Fruit fly (Drosophila melanogaster) whole organism, embryonic: ENCODE measurements around the gene BNIP3.
A peak's percentile ranks its signal among the peaks of the same experiment; 100 is the strongest.

Source experiments
- ATbp ChIP-seq: fragments of 200-800 bp; sonication (Bioruptor generic); optimal IDR thresholded peaks from 2 replicates; lab custom pipeline; 2017; ENCODE audit warnings: missing biosample characterization, mild to moderate bottlenecking, missing genetic modification characterization, missing genetic modification reagents
- Awh ChIP-seq: fragments of 200-800 bp; sonication (Bioruptor generic); IDR thresholded peaks from 2 replicates; pipeline ENCODE4, ENCODE4 v1.3.6; 2022; ENCODE audit warnings: missing biosample characterization, missing genetic modification characterization
- Blimp-1 ChIP-seq: fragments of 200-800 bp; sonication (Bioruptor generic); optimal IDR thresholded peaks from 3 replicates; lab custom pipeline; 2018; ENCODE audit warnings: missing biosample characterization, missing genetic modification characterization, mild to moderate bottlenecking, moderate library complexity, missing genetic modification reagents
- CG10979 ChIP-seq: fragments of 200-800 bp; sonication (Bioruptor generic); optimal IDR thresholded peaks from 2 replicates; lab custom pipeline; 2018; ENCODE audit warnings: missing biosample characterization, mild to moderate bottlenecking, missing genetic modification characterization, moderate library complexity
- CG11247 ChIP-seq: fragments of 200-800 bp; sonication (Bioruptor generic); IDR thresholded peaks from 2 replicates; pipeline ENCODE4 v1.3.6; 2022; ENCODE audit warnings: missing biosample characterization, missing genetic modification characterization
- CG1233 ChIP-seq: fragments of 200-800 bp; sonication (Bioruptor generic); optimal IDR thresholded peaks from 4 replicates; lab custom pipeline; 2018; ENCODE audit warnings: missing biosample characterization, mild to moderate bottlenecking, missing genetic modification characterization
- CG12744 ChIP-seq: fragments of 200-800 bp; sonication (Bioruptor generic); optimal IDR thresholded peaks from 2 replicates; lab custom pipeline; 2016; ENCODE audit warnings: missing biosample characterization, missing genetic modification characterization
- CG13296 ChIP-seq: fragments of 200-800 bp; sonication (Bioruptor generic); optimal IDR thresholded peaks from 3 replicates; lab custom pipeline; 2018; ENCODE audit warnings: missing biosample characterization, mild to moderate bottlenecking, missing genetic modification characterization
- CG15601 ChIP-seq: fragments of 200-800 bp; sonication (Bioruptor generic); optimal IDR thresholded peaks from 3 replicates; lab custom pipeline; 2019; ENCODE audit warnings: missing biosample characterization, mild to moderate bottlenecking, missing genetic modification characterization, moderate library complexity
- CG15696 ChIP-seq: fragments of 200-800 bp; sonication (Bioruptor generic); optimal IDR thresholded peaks from 2 replicates; lab custom pipeline; 2019; ENCODE audit warnings: missing biosample characterization, mild to moderate bottlenecking, missing genetic modification characterization, moderate library complexity
- CG17359 ChIP-seq: fragments of 200-800 bp; sonication (Bioruptor generic); optimal IDR thresholded peaks from 3 replicates; lab custom pipeline; 2018; ENCODE audit warnings: missing biosample characterization, mild to moderate bottlenecking, missing genetic modification characterization, moderate library complexity
- CG17568 ChIP-seq: fragments of 200-800 bp; sonication (Bioruptor generic); optimal IDR thresholded peaks from 2 replicates; lab custom pipeline; 2018; ENCODE audit warnings: missing biosample characterization, mild to moderate bottlenecking, missing genetic modification characterization, moderate library complexity
- CG1792 ChIP-seq: fragments of 200-800 bp; sonication (Bioruptor generic); optimal IDR thresholded peaks from 2 replicates; lab custom pipeline; 2016; ENCODE audit warnings: missing biosample characterization, missing genetic modification characterization
- CG2202 ChIP-seq: fragments of 200-800 bp; sonication (Bioruptor generic); optimal IDR thresholded peaks from 2 replicates; lab custom pipeline; 2018; ENCODE audit warnings: missing biosample characterization, mild to moderate bottlenecking, missing genetic modification characterization
- CG2678 ChIP-seq: fragments of 200-800 bp; sonication (Bioruptor generic); optimal IDR thresholded peaks from 3 replicates; lab custom pipeline; 2019; ENCODE audit warnings: missing biosample characterization, mild to moderate bottlenecking, missing genetic modification characterization, moderate library complexity
- CG32772 ChIP-seq: fragments of 200-800 bp; sonication (Bioruptor generic); IDR thresholded peaks from 2 replicates; pipeline ENCODE4 v1.3.6; 2022; ENCODE audit warnings: missing biosample characterization, missing genetic modification characterization
- CG33213 ChIP-seq: fragments of 200-800 bp; sonication (Bioruptor generic); optimal IDR thresholded peaks from 3 replicates; lab custom pipeline; 2016; ENCODE audit warnings: missing biosample characterization, missing genetic modification characterization
- CG43689 ChIP-seq: fragments of 200-800 bp; sonication (Bioruptor generic); IDR thresholded peaks from 2 replicates; pipeline ENCODE4 v1.3.6; 2022; ENCODE audit warnings: missing biosample characterization, missing genetic modification characterization
- CG5180 ChIP-seq: fragments of 200-800 bp; sonication (Bioruptor generic); optimal IDR thresholded peaks from 3 replicates; lab custom pipeline; 2017; ENCODE audit warnings: missing biosample characterization, missing genetic modification characterization, mild to moderate bottlenecking, moderate library complexity, missing genetic modification reagents
- CG5245 ChIP-seq: fragments of 200-800 bp; sonication (Bioruptor generic); optimal IDR thresholded peaks from 3 replicates; lab custom pipeline; 2016; ENCODE audit warnings: missing biosample characterization, missing genetic modification characterization
- CG6254 ChIP-seq: fragments of 200-800 bp; sonication (Bioruptor generic); optimal IDR thresholded peaks from 3 replicates; lab custom pipeline; 2017; ENCODE audit warnings: mild to moderate bottlenecking, missing biosample characterization, missing genetic modification reagents, missing genetic modification characterization
- CG7745 ChIP-seq: fragments of 200-800 bp; sonication (Bioruptor generic); optimal IDR thresholded peaks from 2 replicates; lab custom pipeline; 2018; ENCODE audit warnings: missing biosample characterization, mild to moderate bottlenecking, missing genetic modification characterization, moderate library complexity
- CG7987 ChIP-seq: fragments of 200-800 bp; sonication (Bioruptor generic); optimal IDR thresholded peaks from 2 replicates; lab custom pipeline; 2018; ENCODE audit warnings: missing biosample characterization, mild to moderate bottlenecking, missing genetic modification characterization, moderate library complexity
- CG8089 ChIP-seq: fragments of 200-800 bp; sonication (Bioruptor generic); optimal IDR thresholded peaks from 3 replicates; lab custom pipeline; 2016; ENCODE audit warnings: missing biosample characterization, missing genetic modification characterization
- Dad ChIP-seq: fragments of 200-800 bp; sonication (Bioruptor generic); optimal IDR thresholded peaks from 3 replicates; lab custom pipeline; 2016; ENCODE audit warnings: missing biosample characterization, missing genetic modification characterization
- Dbx ChIP-seq: fragments of 200-800 bp; sonication (Bioruptor generic); IDR thresholded peaks from 3 replicates; pipeline ENCODE4 v1.3.6; 2022; ENCODE audit warnings: missing biosample characterization, missing genetic modification characterization
- HHEX ChIP-seq: fragments of 200-800 bp; sonication (Bioruptor generic); optimal IDR thresholded peaks from 3 replicates; lab custom pipeline; 2017; ENCODE audit warnings: missing biosample characterization, mild to moderate bottlenecking, missing genetic modification characterization, missing genetic modification reagents
- Hr3 ChIP-seq: fragments of 200-800 bp; sonication (Bioruptor generic); optimal IDR thresholded peaks from 3 replicates; lab custom pipeline; 2016; ENCODE audit warnings: missing biosample characterization, missing genetic modification characterization
- Hr39 ChIP-seq: fragments of >200 bp; optimal IDR thresholded peaks from 2 replicates; lab custom pipeline; 2017
- Kr ChIP-seq: fragments of 200-800 bp; sonication (Bioruptor generic); optimal IDR thresholded peaks from 2 replicates; lab custom pipeline; 2017; ENCODE audit warnings: missing biosample characterization, mild to moderate bottlenecking, missing genetic modification characterization
- NK7.1 ChIP-seq: fragments of 200-800 bp; sonication (Bioruptor generic); optimal IDR thresholded peaks from 3 replicates; lab custom pipeline; 2016; ENCODE audit warnings: missing biosample characterization, missing genetic modification characterization
- NfI ChIP-seq: fragments of 200-800 bp; sonication (Bioruptor generic); optimal IDR thresholded peaks from 3 replicates; lab custom pipeline; 2018; ENCODE audit warnings: missing biosample characterization, mild to moderate bottlenecking, missing genetic modification characterization, moderate library complexity
- Pdp1 ChIP-seq, 2 experiments: fragments of 200-800 bp; sonication (Bioruptor generic); optimal IDR thresholded peaks; 3 replicates each; lab custom pipeline; 2016; ENCODE audit warnings: missing biosample characterization in 2 of 2, missing genetic modification characterization in 2 of 2, mild to moderate bottlenecking in 1 of 2, moderate library complexity in 1 of 2
- Rfx ChIP-seq: fragments of 200-800 bp; sonication (Bioruptor generic); IDR thresholded peaks from 2 replicates; pipeline ENCODE4 v1.3.6; 2022; ENCODE audit warnings: missing biosample characterization, missing genetic modification characterization
- Rx ChIP-seq: fragments of 200-800 bp; sonication (Bioruptor generic); IDR thresholded peaks from 2 replicates; pipeline ENCODE4 v1.3.6; 2022; ENCODE audit warnings: missing biosample characterization, missing genetic modification characterization
- Sin3A ChIP-seq: fragments of >200 bp; optimal IDR thresholded peaks from 2 replicates; lab custom pipeline; 2018
- Xrp1 ChIP-seq: fragments of 200-800 bp; sonication (Bioruptor generic); IDR thresholded peaks from 2 replicates; pipeline ENCODE4 v1.3.6; 2022; ENCODE audit warnings: missing biosample characterization, missing genetic modification characterization
- bowl ChIP-seq: fragments of 200-800 bp; sonication (Bioruptor generic); IDR thresholded peaks from 2 replicates; pipeline ENCODE4 v1.3.6; 2022; ENCODE audit warnings: missing biosample characterization, missing genetic modification characterization
- chif ChIP-seq, 2 experiments: fragments of 200-800 bp; sonication (Bioruptor generic); optimal IDR thresholded peaks; 3 replicates each; lab custom pipeline; 2016; ENCODE audit warnings: missing biosample characterization in 2 of 2, missing genetic modification characterization in 2 of 2
- emc ChIP-seq: fragments of 200-800 bp; sonication (Bioruptor generic); optimal IDR thresholded peaks from 2 replicates; lab custom pipeline; 2016; ENCODE audit warnings: missing biosample characterization, missing genetic modification characterization
- en ChIP-seq: fragments of 200-800 bp; sonication (Bioruptor generic); optimal IDR thresholded peaks from 2 replicates; lab custom pipeline; 2016; ENCODE audit warnings: missing biosample characterization, missing genetic modification characterization
- fd102C ChIP-seq: fragments of 200-800 bp; sonication (Bioruptor generic); optimal IDR thresholded peaks from 2 replicates; lab custom pipeline; 2018; ENCODE audit warnings: missing biosample characterization, mild to moderate bottlenecking, missing genetic modification characterization, moderate library complexity
- fd64A ChIP-seq: fragments of 200-800 bp; sonication (Bioruptor generic); optimal IDR thresholded peaks from 3 replicates; lab custom pipeline; 2018; ENCODE audit warnings: missing biosample characterization, mild to moderate bottlenecking, missing genetic modification characterization
- fru ChIP-seq: fragments of >200 bp; optimal IDR thresholded peaks from 2 replicates; lab custom pipeline; 2017
- lov ChIP-seq, 2 experiments: fragments of 200-800 bp in 1 of 2; fragments of >200 bp in 1 of 2; sonication (Bioruptor generic) in 1 of 2; IDR thresholded peaks in 1 of 2; optimal IDR thresholded peaks in 1 of 2; 2 replicates in 1 of 2; 3 replicates in 1 of 2; pipeline versions ENCODE4 v1.3.6 to Lab custom; 2017 to 2022; ENCODE audit warnings: missing biosample characterization in 1 of 2, missing genetic modification characterization in 1 of 2
- org-1 ChIP-seq: fragments of 200-800 bp; sonication (Bioruptor generic); optimal IDR thresholded peaks from 2 replicates; lab custom pipeline; 2017; ENCODE audit warnings: missing biosample characterization, missing genetic modification characterization
- rib ChIP-seq: fragments of 200-800 bp; sonication (Bioruptor generic); IDR thresholded peaks from 2 replicates; pipeline ENCODE4 v1.3.6; 2022; ENCODE audit warnings: missing biosample characterization, missing genetic modification characterization
- stc ChIP-seq: fragments of 200-800 bp; sonication (Bioruptor generic); IDR thresholded peaks from 2 replicates; pipeline ENCODE4 v1.3.6; 2022; ENCODE audit warnings: missing biosample characterization, missing genetic modification characterization
- trem ChIP-seq: fragments of 200-800 bp; optimal IDR thresholded peaks from 3 replicates; lab custom pipeline; 2019; ENCODE audit warnings: missing biosample characterization, mild to moderate bottlenecking, missing genetic modification characterization, moderate library complexity
- yki ChIP-seq: fragments of >200 bp; optimal IDR thresholded peaks from 3 replicates; lab custom pipeline; 2018
- zen ChIP-seq: fragments of 200-800 bp; sonication (Bioruptor generic); optimal IDR thresholded peaks from 3 replicates; lab custom pipeline; 2018; ENCODE audit warnings: missing biosample characterization, mild to moderate bottlenecking, missing genetic modification characterization, moderate library complexity
- zfh1 ChIP-seq: fragments of 200-800 bp; sonication (Bioruptor generic); IDR thresholded peaks from 3 replicates; pipeline ENCODE4 v1.3.6; 2022; ENCODE audit warnings: missing biosample characterization, missing genetic modification characterization

BNIP3 gene

DNA sequence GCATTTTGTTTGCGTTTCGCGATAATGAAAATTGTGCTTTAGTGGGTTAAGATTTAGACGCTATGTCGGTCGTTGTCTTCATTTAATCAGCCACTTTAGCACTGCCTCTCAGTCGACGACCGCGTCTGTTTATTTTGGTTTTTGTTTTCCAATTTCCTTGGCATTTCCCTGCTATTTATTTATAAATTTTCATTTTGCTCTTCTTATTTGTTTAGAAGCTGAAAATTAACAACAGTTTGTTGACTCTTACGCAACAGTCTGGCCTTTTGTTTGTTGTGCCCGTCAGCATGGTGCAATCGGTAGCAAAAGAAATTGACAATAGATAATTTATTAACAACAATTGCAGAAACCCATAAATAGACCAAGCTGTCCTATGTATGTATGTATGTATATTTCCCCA lies 11.6 kb downstream of the BNIP3 start (continued):
- peak; percentile 28 for TF ChIP-seq CG15601 (tag; lab: Kevin White, UChicago)
- TF ChIP-seq NfI (GFP tag; lab: Kevin White, UChicago), result no peak
- peak; percentile 37 for TF ChIP-seq CG7745 (tag; lab: Kevin White, UChicago)
- no peak for TF ChIP-seq Kr (GFP tag; lab: Kevin White, UChicago)
- 0 out of 3 replicates have a peak, but pooled peaks have one; percentile 40 for TF ChIP-seq Dbx (GFP tag; lab: Robert Waterston, UW)
- TF ChIP-seq Awh (GFP tag; lab: Robert Waterston, UW), result no peak
- 0 out of 2 replicates have a peak, but pooled peaks have one; percentile 12 for TF ChIP-seq bowl (GFP tag; lab: Robert Waterston, UW)
- no peak for TF ChIP-seq rib (GFP tag; lab: Robert Waterston, UW)
- TF ChIP-seq Hr39 (lab: Kevin White, UChicago), result no peak
- no peak for TF ChIP-seq CG1792 (GFP tag; lab: Kevin White, UChicago)
- TF ChIP-seq chif (GFP tag; optimal IDR thresholded peaks at IDR 0.05; lab: Kevin White, UChicago), result no peak
- TF ChIP-seq trem (tag; lab: Kevin White, UChicago), result peak; percentile 10
- TF ChIP-seq ATbp (GFP tag; lab: Kevin White, UChicago), result peak; percentile 45
- no peak for TF ChIP-seq Sin3A (lab: Kevin White, UChicago)
- TF ChIP-seq Rfx (GFP tag; lab: Robert Waterston, UW), result no peak
- no peak for TF ChIP-seq yki (lab: Kevin White, UChicago)
- no peak for TF ChIP-seq zen
- TF ChIP-seq CG8089 (GFP tag; lab: Kevin White, UChicago), result no peak
- peak; percentile 21 for TF ChIP-seq CG33213 (GFP tag; lab: Kevin White, UChicago)
- no peak for TF ChIP-seq zfh1 (GFP tag; lab: Robert Waterston, UW)
- TF ChIP-seq fru (lab: Kevin White, UChicago), result no peak
- peak; percentile 20 for TF ChIP-seq CG2678 (tag; lab: Kevin White, UChicago)
- TF ChIP-seq CG5245, result no peak
- TF ChIP-seq CG17568 (GFP tag; lab: Kevin White, UChicago), result peak; percentile 31
- peak; percentile 56; the same call in 1 of the 2 replicates for TF ChIP-seq Xrp1 (GFP tag; lab: Robert Waterston, UW)
- peak; percentile 42 for TF ChIP-seq fd102C
- TF ChIP-seq Dad (GFP tag; lab: Kevin White, UChicago), result no peak
- TF ChIP-seq lov (optimal IDR thresholded peaks at IDR 0.05; lab: Kevin White, UChicago), result no peak
- 0 out of 3 replicates have a peak, but pooled peaks have one; percentile 43 for TF ChIP-seq lov (GFP tag; IDR thresholded peaks at IDR 0.05; lab: Robert Waterston, UW)
- TF ChIP-seq Pdp1 (GFP tag; optimal IDR thresholded peaks at IDR 0.05; lab: Kevin White, UChicago), result peak in 1 of 2 experiments; percentile 94
- TF ChIP-seq CG17359 (tag; lab: Kevin White, UChicago), result peak; percentile 39
- peak; percentile 1 for TF ChIP-seq CG7987
- no peak for TF ChIP-seq en (GFP tag; lab: Kevin White, UChicago)
- peak; percentile 26 for TF ChIP-seq CG2202 (tag; lab: Kevin White, UChicago)
- TF ChIP-seq CG11247, result no peak
- no peak; the same call in 1 of the 2 replicates for TF ChIP-seq CG32772 (GFP tag; lab: Robert Waterston, UW)
- TF ChIP-seq fd64A (GFP tag; lab: Kevin White, UChicago), result peak; percentile 53
- TF ChIP-seq CG13296 (GFP tag; lab: Kevin White, UChicago), result no peak
- no peak for TF ChIP-seq Hr3 (GFP tag; lab: Kevin White, UChicago)
- TF ChIP-seq Rx (GFP tag; lab: Robert Waterston, UW), result 0 out of 2 replicates have a peak, but pooled peaks have one; percentile 6
- TF ChIP-seq emc (GFP tag; lab: Kevin White, UChicago), result no peak
- no peak for TF ChIP-seq Blimp-1 (GFP tag; lab: Kevin White, UChicago)
- peak; percentile 28 for TF ChIP-seq CG1233 (GFP tag; lab: Kevin White, UChicago)
- TF ChIP-seq NK7.1 (GFP tag; lab: Kevin White, UChicago), result no peak
- no peak for TF ChIP-seq CG12744 (GFP tag; lab: Kevin White, UChicago)
- TF ChIP-seq HHEX (GFP tag; lab: Kevin White, UChicago), result peak; percentile 18
- peak; percentile 8 for TF ChIP-seq CG10979
- TF ChIP-seq CG43689 (GFP tag; lab: Robert Waterston, UW), result no peak
- peak; percentile 38 for TF ChIP-seq CG15696 (tag; lab: Kevin White, UChicago)
- no peak for TF ChIP-seq org-1
- TF ChIP-seq CG5180, result no peak
- 0 out of 2 replicates have a peak, but pooled peaks have one; percentile 42 for TF ChIP-seq stc (GFP tag; lab: Robert Waterston, UW)
- TF ChIP-seq CG6254 (GFP tag; lab: Kevin White, UChicago), result peak; percentile 49
